Fruit fly (Drosophila melanogaster): ENCODE data around the gene PIG-Q.

- no peak for TF ChIP-seq dl (GFP tag; optimal IDR thresholded peaks at IDR 0.05; ENCODE audit: insufficient read depth in 1 of 2, partially characterized antibody in 2 of 2)
- TF ChIP-seq Dfd (GFP tag; optimal IDR thresholded peaks at IDR 0.05), result no peak
- no peak for TF ChIP-seq dmrt93B (GFP tag; optimal IDR thresholded peaks at IDR 0.05)
- TF ChIP-seq Hr83 (GFP tag; optimal IDR thresholded peaks at IDR 0.05; ENCODE audit: poor library complexity, severe bottlenecking), result no peak
- no peak for TF ChIP-seq rgr (GFP tag; optimal IDR thresholded peaks at IDR 0.05)
- TF ChIP-seq lola (GFP tag; optimal IDR thresholded peaks at IDR 0.05), result no peak
- TF ChIP-seq h (GFP tag; optimal IDR thresholded peaks at IDR 0.05), result no peak
- no peak for TF ChIP-seq pan (optimal IDR thresholded peaks at IDR 0.05)
Measured at dm6 chrX:16334251-16334860, 24.6 kb upstream of the PIG-Q start.
